Worm (Caenorhabditis elegans): ENCODE results near the gene mct-5.
A peak's percentile ranks its signal among the peaks of the same experiment; 100 is the strongest.

mct-5 gene

DNA sequence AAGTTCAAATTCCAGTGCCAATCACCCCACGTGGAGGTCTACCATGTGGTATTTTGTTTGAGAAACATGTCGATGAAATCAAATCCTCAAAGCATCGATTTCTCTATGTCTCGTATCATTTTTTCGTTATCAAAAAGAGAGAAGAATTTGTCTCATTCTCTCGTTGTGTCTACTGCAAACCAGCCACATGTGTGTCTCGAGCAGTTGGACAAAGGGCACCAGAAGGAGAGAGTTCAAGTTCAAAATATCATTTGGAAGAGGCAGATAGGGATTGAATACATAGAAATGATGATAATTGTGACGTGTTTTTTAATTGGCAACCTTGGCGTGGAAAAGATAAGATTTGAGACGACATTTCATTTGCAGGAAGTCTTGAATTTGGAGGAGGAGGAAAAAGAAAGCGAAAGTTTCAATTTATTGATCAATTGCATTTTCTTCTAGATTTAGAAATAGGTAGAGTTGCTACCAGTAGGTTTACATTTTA lies 39.1 kb downstream of the mct-5 start:
- TF ChIP-seq fkh-4 (tag; optimal IDR thresholded peaks at IDR 0.05; ENCODE audit: borderline replicate concordance), result no peak
- TF ChIP-seq blmp-1 (tag; optimal IDR thresholded peaks at IDR 0.05), result peak; percentile 62
- TF ChIP-seq ceh-63 (GFP tag; optimal IDR thresholded peaks at IDR 0.05), result no peak
- TF ChIP-seq lin-14 (GFP tag; optimal IDR thresholded peaks at IDR 0.05), result peak; percentile 88
- peak; percentile 46 for TF ChIP-seq grh-1 (GFP tag; IDR thresholded peaks at IDR 0.05)
- peak; percentile 91 for TF ChIP-seq nhr-71 (tag; optimal IDR thresholded peaks at IDR 0.05)
- TF ChIP-seq unc-30 (tag; optimal IDR thresholded peaks at IDR 0.05), result no peak
- TF ChIP-seq dpl-1 (GFP tag; optimal IDR thresholded peaks at IDR 0.05), result peak in 2 of 3 experiments; percentile 32 to 36
- TF ChIP-seq nhr-90 (tag; optimal IDR thresholded peaks at IDR 0.05; ENCODE audit: poor library complexity), result peak; percentile 61
- TF ChIP-seq dsc-1 (tag; optimal IDR thresholded peaks at IDR 0.05), result peak; percentile 45
- TF ChIP-seq elt-3 (tag; optimal IDR thresholded peaks at IDR 0.05), result peak in 3 of 6 experiments; percentile 53 to 79 (median 72)
- TF ChIP-seq isw-1 (GFP tag; IDR thresholded peaks at IDR 0.05), result no peak
- no peak for TF ChIP-seq lin-13 (GFP tag; optimal IDR thresholded peaks at IDR 0.05)
- TF ChIP-seq mab-9 (GFP tag; IDR thresholded peaks at IDR 0.05), result no peak
- no peak for TF ChIP-seq mef-2 (tag; optimal IDR thresholded peaks at IDR 0.05)
- no peak for TF ChIP-seq fkh-10 (GFP tag; optimal IDR thresholded peaks at IDR 0.05)
- TF ChIP-seq vab-15 (tag; optimal IDR thresholded peaks at IDR 0.05), result no peak
- TF ChIP-seq lin-39 (tag; optimal IDR thresholded peaks at IDR 0.05), result no peak
- TF ChIP-seq jun-1 (tag; optimal IDR thresholded peaks at IDR 0.05), result no peak
- no peak for TF ChIP-seq sox-4 (tag; optimal IDR thresholded peaks at IDR 0.05)
- peak; percentile 18 for TF ChIP-seq nhr-47 (tag; optimal IDR thresholded peaks at IDR 0.05)
- peak; percentile 64 for TF ChIP-seq rnt-1 (tag; optimal IDR thresholded peaks at IDR 0.05)
- TF ChIP-seq ztf-4 (tag; optimal IDR thresholded peaks at IDR 0.05), result peak; percentile 30
- no peak for TF ChIP-seq xbp-1 (tag; optimal IDR thresholded peaks at IDR 0.05)
- no peak for TF ChIP-seq ceh-8 (GFP tag; optimal IDR thresholded peaks at IDR 0.05)
- TF ChIP-seq nhr-20 (tag; optimal IDR thresholded peaks at IDR 0.05), result peak; percentile 87
- TF ChIP-seq elt-2 (tag; optimal IDR thresholded peaks at IDR 0.05), result peak; percentile 83
- no peak for TF ChIP-seq zag-1 (tag; optimal IDR thresholded peaks at IDR 0.05)
- no peak for TF ChIP-seq sup-37 (GFP tag; optimal IDR thresholded peaks at IDR 0.05)
- TF ChIP-seq lir-3 (tag; optimal IDR thresholded peaks at IDR 0.05; ENCODE audit: poor library complexity), result peak; percentile 37
- TF ChIP-seq efl-1 (optimal IDR thresholded peaks at IDR 0.05), result peak in 1 of 2 experiments; percentile 28
- TF ChIP-seq efl-1 (GFP tag; optimal IDR thresholded peaks at IDR 0.05 in 1 of 2), result peak; percentile 7 to 87
- no peak for TF ChIP-seq egl-13 (tag; optimal IDR thresholded peaks at IDR 0.05)
- TF ChIP-seq unc-86 (tag; optimal IDR thresholded peaks at IDR 0.05), result no peak
- TF ChIP-seq fos-1 (tag; optimal IDR thresholded peaks at IDR 0.05), result peak; percentile 14
- TF ChIP-seq snu-23 (GFP tag; optimal IDR thresholded peaks at IDR 0.05), result peak; percentile 69
- no peak for TF ChIP-seq zip-4 (GFP tag; optimal IDR thresholded peaks at IDR 0.05)
- TF ChIP-seq tbx-2 (tag; optimal IDR thresholded peaks at IDR 0.05), result peak; percentile 70
- no peak for TF ChIP-seq fkh-8 (tag; optimal IDR thresholded peaks at IDR 0.05)
- TF ChIP-seq lin-35 (GFP tag; optimal IDR thresholded peaks at IDR 0.05), result peak in 1 of 2 experiments; percentile 59
- peak; percentile 94 for TF ChIP-seq nhr-85 (tag)
- no peak for TF ChIP-seq irx-1 (tag; optimal IDR thresholded peaks at IDR 0.05)
- no peak for TF ChIP-seq pax-3 (tag; optimal IDR thresholded peaks at IDR 0.05)
- TF ChIP-seq alr-1 (tag; optimal IDR thresholded peaks at IDR 0.05; ENCODE audit: borderline replicate concordance), result no peak
- TF ChIP-seq hpl-2 (GFP tag; optimal IDR thresholded peaks at IDR 0.05), result no peak
- TF ChIP-seq ceh-82 (tag; optimal IDR thresholded peaks at IDR 0.05), result no peak
- TF ChIP-seq lsy-2 (tag; optimal IDR thresholded peaks at IDR 0.05), result peak; percentile 6 to 54
- TF ChIP-seq nhr-84 (tag; optimal IDR thresholded peaks at IDR 0.05), result no peak
- no peak for TF ChIP-seq aha-1 (tag; optimal IDR thresholded peaks at IDR 0.05)
- no peak for TF ChIP-seq tlp-1 (tag; optimal IDR thresholded peaks at IDR 0.05)
- peak; percentile 48; the same call in 1 of the 2 replicates for TF ChIP-seq nhr-19 (GFP tag; conservative IDR thresholded peaks at IDR 0.05)
- no peak for TF ChIP-seq ces-1 (GFP tag; optimal IDR thresholded peaks at IDR 0.05)
- TF ChIP-seq mep-1 (tag; optimal IDR thresholded peaks at IDR 0.05), result peak; percentile 39

All from whole organism, L1 larva.